Fruit fly (Drosophila melanogaster) whole organism, embryonic: Measurements from ENCODE around the gene Fum1.

ENCODE experiments used
- Atf6 ChIP-seq: fragments of 200-800 bp; sonication (Bioruptor generic); IDR thresholded peaks from 2 replicates; pipeline ENCODE4 v1.3.6; 2022; ENCODE audit warnings: missing biosample characterization, missing genetic modification characterization
- CG10543 ChIP-seq: fragments of 200-800 bp; sonication (Bioruptor generic); optimal IDR thresholded peaks from 3 replicates; lab custom pipeline; 2017; ENCODE audit warnings: missing biosample characterization, mild to moderate bottlenecking, missing genetic modification characterization, moderate library complexity
- CG14965 ChIP-seq: fragments of 200-800 bp; sonication (Bioruptor generic); optimal IDR thresholded peaks from 2 replicates; lab custom pipeline; 2016; ENCODE audit warnings: missing biosample characterization, missing genetic modification characterization, borderline replicate concordance
- CG15479 ChIP-seq: fragments of 200-800 bp; sonication (Bioruptor generic); optimal IDR thresholded peaks from 3 replicates; lab custom pipeline; 2019; ENCODE audit warnings: missing biosample characterization, mild to moderate bottlenecking, missing genetic modification characterization, moderate library complexity
- CG15514 ChIP-seq: fragments of 200-800 bp; sonication (Bioruptor generic); optimal IDR thresholded peaks from 3 replicates; lab custom pipeline; 2017; ENCODE audit warnings: missing biosample characterization, missing genetic modification characterization, mild to moderate bottlenecking, moderate library complexity, missing genetic modification reagents
- CG18262 ChIP-seq: fragments of 200-800 bp; optimal IDR thresholded peaks from 3 replicates; lab custom pipeline; 2019; ENCODE audit warnings: missing biosample characterization, mild to moderate bottlenecking, missing genetic modification characterization, moderate library complexity
- CG31388 ChIP-seq: fragments of 200-800 bp; sonication (Bioruptor generic); optimal IDR thresholded peaks from 2 replicates; lab custom pipeline; 2016; ENCODE audit warnings: missing biosample characterization, missing genetic modification characterization
- CG34376 ChIP-seq: fragments of 200-800 bp; sonication (Bioruptor generic); optimal IDR thresholded peaks from 2 replicates; lab custom pipeline; 2018; ENCODE audit warnings: missing biosample characterization, mild to moderate bottlenecking, missing genetic modification characterization
- CG6175 ChIP-seq: fragments of 200-800 bp; sonication (Bioruptor generic); IDR thresholded peaks from 3 replicates; pipeline ENCODE4 v1.3.6; 2022; ENCODE audit warnings: missing biosample characterization, missing genetic modification characterization
- CG8290 ChIP-seq, 3 experiments: fragments of 200-800 bp; sonication (Bioruptor generic); optimal IDR thresholded peaks; 2 replicates each; lab custom pipeline; 2016 to 2019; ENCODE audit warnings: missing biosample characterization in 3 of 3, missing genetic modification characterization in 3 of 3, mild to moderate bottlenecking in 2 of 3, moderate library complexity in 1 of 3
- Deaf1 ChIP-seq: fragments of 200-800 bp; optimal IDR thresholded peaks from 3 replicates; lab custom pipeline; 2019; ENCODE audit warnings: missing biosample characterization, mild to moderate bottlenecking, missing genetic modification characterization, moderate library complexity
- Drgx ChIP-seq: fragments of 200-800 bp; sonication (Bioruptor generic); IDR thresholded peaks from 2 replicates; pipeline ENCODE4 v1.3.6; 2022; ENCODE audit warnings: missing biosample characterization, missing genetic modification characterization
- Lhr ChIP-seq: fragments of 200-800 bp; sonication (Bioruptor generic); optimal IDR thresholded peaks from 3 replicates; lab custom pipeline; 2017; ENCODE audit warnings: mild to moderate bottlenecking, missing biosample characterization, missing genetic modification reagents, missing genetic modification characterization
- Mad ChIP-seq: fragments of 200-800 bp; sonication (Bioruptor generic); optimal IDR thresholded peaks from 2 replicates; lab custom pipeline; 2016; ENCODE audit warnings: missing biosample characterization, missing genetic modification characterization
- Med ChIP-seq: fragments of 200-800 bp; sonication (Bioruptor generic); peaks from one replicate; lab custom pipeline; 2016; ENCODE audit warnings: missing biosample characterization, missing genetic modification characterization, mild to moderate bottlenecking, inconsistent platforms, moderate library complexity
- NK7.1 ChIP-seq: fragments of 200-800 bp; sonication (Bioruptor generic); optimal IDR thresholded peaks from 3 replicates; lab custom pipeline; 2016; ENCODE audit warnings: missing biosample characterization, missing genetic modification characterization
- Trl ChIP-seq, 3 experiments: fragments of >200 bp in 2 of 3; fragments of 200-800 bp in 1 of 3; sonication (Bioruptor generic) in 1 of 3; optimal IDR thresholded peaks; 2 replicates in 1 of 3; 3 replicates in 2 of 3; lab custom pipeline; 2016 to 2017; ENCODE audit warnings: missing biosample characterization in 1 of 3, missing genetic modification characterization in 1 of 3
- YL-1 ChIP-seq: fragments of 200-800 bp; sonication (Bioruptor generic); optimal IDR thresholded peaks from 3 replicates; lab custom pipeline; 2017; ENCODE audit warnings: missing biosample characterization, mild to moderate bottlenecking, missing genetic modification characterization
- bsh ChIP-seq, 2 experiments: fragments of 200-800 bp; sonication (Bioruptor generic); optimal IDR thresholded peaks; 2 replicates each; lab custom pipeline; 2017 to 2018; ENCODE audit warnings: mild to moderate bottlenecking in 2 of 2, missing biosample characterization in 2 of 2, missing genetic modification characterization in 2 of 2, moderate library complexity in 1 of 2
- dmrt99B ChIP-seq: fragments of 200-800 bp; sonication (Bioruptor generic); optimal IDR thresholded peaks from 2 replicates; lab custom pipeline; 2018; ENCODE audit warnings: missing biosample characterization, mild to moderate bottlenecking, missing genetic modification characterization, moderate library complexity
- grau ChIP-seq: fragments of 200-800 bp; optimal IDR thresholded peaks from 3 replicates; lab custom pipeline; 2019; ENCODE audit warnings: missing biosample characterization, mild to moderate bottlenecking, missing genetic modification characterization, moderate library complexity
- nom ChIP-seq: fragments of 200-800 bp; sonication (Bioruptor generic); optimal IDR thresholded peaks from 2 replicates; lab custom pipeline; 2017; ENCODE audit warnings: missing biosample characterization, missing genetic modification characterization, mild to moderate bottlenecking, moderate library complexity, missing genetic modification reagents
- oc ChIP-seq: fragments of 200-800 bp; sonication (Bioruptor generic); optimal IDR thresholded peaks from 2 replicates; lab custom pipeline; 2018; ENCODE audit warnings: missing biosample characterization, mild to moderate bottlenecking, missing genetic modification characterization, moderate library complexity
- sens ChIP-seq: fragments of 200-800 bp; sonication (Bioruptor generic); peaks from one replicate; lab custom pipeline; 2016; ENCODE audit warnings: missing biosample characterization, missing genetic modification characterization
- tll ChIP-seq, 2 experiments: fragments of 200-800 bp in 1 of 2; fragments of >200 bp in 1 of 2; sonication (Bioruptor generic) in 1 of 2; optimal IDR thresholded peaks; 2 replicates each; lab custom pipeline; 2017 to 2019; ENCODE audit warnings: missing biosample characterization in 2 of 2, missing genetic modification characterization in 2 of 2, mild to moderate bottlenecking in 1 of 2, moderate library complexity in 1 of 2
- wor ChIP-seq: fragments of 200-800 bp; sonication (Bioruptor generic); IDR thresholded peaks from 2 replicates; pipeline ENCODE4 v1.3.6; 2022; ENCODE audit warnings: missing biosample characterization, missing genetic modification characterization

Gene Fum1

DNA sequence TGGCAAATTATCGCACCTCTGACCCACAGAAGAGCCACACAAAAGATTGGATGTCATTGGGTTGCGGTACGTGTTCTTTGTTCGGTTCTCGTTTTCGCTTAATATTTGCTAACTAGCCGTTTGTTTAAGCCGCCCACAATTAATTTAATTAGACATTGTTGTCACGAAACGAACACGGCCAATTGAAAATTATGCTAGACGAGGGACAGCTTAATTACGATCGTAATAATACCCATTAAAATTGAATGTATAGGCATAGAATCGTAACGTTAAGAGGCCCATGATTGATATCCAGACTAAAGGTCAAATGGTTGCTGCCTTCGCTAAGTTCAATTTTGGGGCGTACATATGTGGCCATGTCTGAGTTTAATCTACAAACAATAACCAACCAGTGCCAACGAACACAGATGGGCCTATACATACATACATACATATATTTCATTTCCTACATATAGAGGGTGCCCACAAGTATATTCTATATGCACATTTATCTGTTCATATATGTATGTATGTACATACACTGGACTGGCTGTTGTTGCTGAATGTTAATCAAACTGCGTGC lies 50.5 kb downstream of the Fum1 start (continued):
- TF ChIP-seq sens (GFP tag; lab: Kevin White, UChicago) (peak; percentile 42), dmrt99B (tag; lab: Kevin White, UChicago) (no peak), Mad (GFP tag; lab: Kevin White, UChicago) (no peak), Atf6 (GFP tag; lab: Robert Waterston, UW) (no peak), CG8290 (GFP tag; optimal IDR thresholded peaks at IDR 0.05; lab: Kevin White, UChicago) (peak; percentile 100), CG8290 (tag; optimal IDR thresholded peaks at IDR 0.05; lab: Kevin White, UChicago) (no peak), CG31388 (GFP tag; lab: Kevin White, UChicago) (no peak), CG14965 (GFP tag; lab: Kevin White, UChicago) (no peak), NK7.1 (GFP tag; lab: Kevin White, UChicago) (no peak), oc (tag; lab: Kevin White, UChicago) (no peak), wor (GFP tag; lab: Robert Waterston, UW) (0 out of 2 replicates have a peak, but pooled peaks have one; percentile 13), CG15514 (GFP tag; lab: Kevin White, UChicago) (no peak), CG18262 (tag; lab: Kevin White, UChicago) (no peak), nom (GFP tag; lab: Kevin White, UChicago) (no peak), Med (GFP tag; lab: Kevin White, UChicago) (peak; percentile 50)

DNA sequence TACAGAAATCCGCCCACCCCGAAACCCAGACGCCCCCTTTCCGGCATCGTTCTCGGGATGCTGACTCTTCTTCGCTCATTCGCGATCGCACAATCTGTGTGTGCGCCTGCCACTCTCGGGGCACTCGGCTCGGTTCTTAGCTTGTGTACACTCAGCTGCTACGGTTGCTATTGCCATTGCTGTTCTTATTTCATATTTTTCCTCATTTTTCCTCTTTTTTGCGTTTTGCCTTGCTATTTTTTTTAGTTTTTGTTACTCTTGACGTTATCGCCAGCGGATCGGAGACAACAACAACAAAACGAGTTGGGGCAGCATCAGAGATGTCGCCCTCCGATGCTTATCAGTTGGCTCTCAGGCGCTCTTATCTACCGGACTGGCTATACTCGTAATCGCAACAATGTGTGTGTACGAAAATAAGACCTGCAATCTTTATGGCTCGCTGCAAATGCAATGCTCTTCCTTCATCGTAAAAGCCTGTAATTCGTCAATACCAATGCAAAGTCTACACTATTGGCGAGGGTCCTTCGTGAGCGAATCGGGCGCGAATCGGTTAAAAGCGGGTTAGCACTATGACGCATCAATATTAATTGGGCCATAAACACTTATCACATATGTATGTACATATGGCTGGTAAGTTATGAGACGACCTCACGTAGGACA lies 52.5 kb downstream of the Fum1 start:
- TF ChIP-seq CG10543 (GFP tag; lab: Kevin White, UChicago) (peak; percentile 23), tll (GFP tag; optimal IDR thresholded peaks at IDR 0.05; lab: Kevin White, UChicago) (no peak), Deaf1 (peak; percentile 55), YL-1 (GFP tag; lab: Kevin White, UChicago) (no peak), nom (GFP tag; lab: Kevin White, UChicago) (peak; percentile 75), Trl (optimal IDR thresholded peaks at IDR 0.05; lab: Kevin White, UChicago) (peak in 1 of 2 experiments; percentile 12), Trl (GFP tag; optimal IDR thresholded peaks at IDR 0.05; lab: Kevin White, UChicago) (no peak), Drgx (GFP tag; lab: Robert Waterston, UW) (peak; percentile 82), grau (no peak), CG6175 (GFP tag; lab: Robert Waterston, UW) (peak; percentile 72; the same call in 2 of the 3 replicates), Lhr (no peak), CG15479 (GFP tag; lab: Kevin White, UChicago) (peak; percentile 30), CG34376 (GFP tag; lab: Kevin White, UChicago) (peak; percentile 15), bsh (GFP tag; optimal IDR thresholded peaks at IDR 0.05; lab: Kevin White, UChicago) (peak in 1 of 2 experiments; percentile 74)
- TF ChIP-seq, all 482 proteins: peak for 9
